Fruit fly (Drosophila melanogaster) whole organism, prepupa: ENCODE results near the gene CG34125.

Experiments
- CG10631 ChIP-seq: fragments of 200-800 bp; sonication (Bioruptor generic); optimal IDR thresholded peaks from 2 replicates; lab custom pipeline; 2016; ENCODE audit warnings: missing biosample characterization, missing genetic modification characterization
- CG11762 ChIP-seq: fragments of 200-800 bp; sonication (Bioruptor generic); optimal IDR thresholded peaks from 3 replicates; lab custom pipeline; 2016; ENCODE audit warnings: missing biosample characterization, missing genetic modification characterization; ENCODE audit not compliant: insufficient read depth
- CG11902 ChIP-seq: fragments of 200-800 bp; sonication (Bioruptor generic); optimal IDR thresholded peaks from 3 replicates; lab custom pipeline; 2016; ENCODE audit warnings: missing biosample characterization, missing genetic modification characterization
- CG15336 ChIP-seq: fragments of 200-800 bp; sonication (Bioruptor generic); IDR thresholded peaks from 2 replicates; pipeline ENCODE4 v1.3.6; 2022; ENCODE audit warnings: missing biosample characterization, missing genetic modification characterization
- CG16779 ChIP-seq: fragments of 200-800 bp; sonication (Bioruptor generic); optimal IDR thresholded peaks from 3 replicates; lab custom pipeline; 2017; ENCODE audit warnings: missing biosample characterization, mild to moderate bottlenecking, missing genetic modification characterization
- CG32006 ChIP-seq: fragments of 200-800 bp; sonication (Bioruptor generic); optimal IDR thresholded peaks from 3 replicates; lab custom pipeline; 2017; ENCODE audit warnings: missing biosample characterization, mild to moderate bottlenecking, missing genetic modification characterization
- CG34406 ChIP-seq: fragments of 200-800 bp; sonication (Bioruptor generic); optimal IDR thresholded peaks from 3 replicates; lab custom pipeline; 2016; ENCODE audit warnings: missing biosample characterization, missing genetic modification characterization
- CG3919 ChIP-seq: fragments of 200-800 bp; sonication (Bioruptor generic); optimal IDR thresholded peaks from 3 replicates; lab custom pipeline; 2016; ENCODE audit warnings: missing biosample characterization, missing genetic modification characterization
- CG4318 ChIP-seq: fragments of 200-800 bp; sonication (Bioruptor generic); optimal IDR thresholded peaks from 3 replicates; lab custom pipeline; 2017; ENCODE audit warnings: missing biosample characterization, mild to moderate bottlenecking, missing genetic modification characterization
- CG6792 ChIP-seq: fragments of 200-800 bp; sonication (Bioruptor generic); optimal IDR thresholded peaks from 3 replicates; lab custom pipeline; 2016; ENCODE audit warnings: missing biosample characterization, missing genetic modification characterization
- CG6854 ChIP-seq: fragments of 200-800 bp; sonication (Bioruptor generic); optimal IDR thresholded peaks from 2 replicates; lab custom pipeline; 2017; ENCODE audit warnings: missing biosample characterization, mild to moderate bottlenecking, missing genetic modification characterization
- CG7368 ChIP-seq: fragments of 200-800 bp; sonication (Bioruptor generic); optimal IDR thresholded peaks from 3 replicates; lab custom pipeline; 2016; ENCODE audit warnings: missing biosample characterization, missing genetic modification characterization
- CG8119 ChIP-seq: fragments of 200-800 bp; sonication (Bioruptor generic); IDR thresholded peaks from 3 replicates; pipeline ENCODE4 v1.3.6; 2022; ENCODE audit warnings: missing biosample characterization, missing genetic modification characterization
- CG8319 ChIP-seq: fragments of 200-800 bp; sonication (Bioruptor generic); optimal IDR thresholded peaks from 3 replicates; lab custom pipeline; 2016; ENCODE audit warnings: missing biosample characterization, missing genetic modification characterization
- CG8632 ChIP-seq: fragments of 200-800 bp; sonication (Bioruptor generic); optimal IDR thresholded peaks from 3 replicates; lab custom pipeline; 2016; ENCODE audit warnings: missing biosample characterization, missing genetic modification characterization
- CG9139 ChIP-seq: fragments of 200-800 bp; sonication (Bioruptor generic); optimal IDR thresholded peaks from 3 replicates; lab custom pipeline; 2017; ENCODE audit warnings: missing biosample characterization, mild to moderate bottlenecking, missing genetic modification characterization
- Eip75B ChIP-seq: fragments of 200-800 bp; sonication (Bioruptor generic); optimal IDR thresholded peaks from 3 replicates; lab custom pipeline; 2016; ENCODE audit warnings: missing biosample characterization, missing genetic modification characterization
- Eip93F ChIP-seq: fragments of 200-800 bp; sonication (Bioruptor generic); optimal IDR thresholded peaks from 2 replicates; lab custom pipeline; 2016; ENCODE audit warnings: missing biosample characterization, mild to moderate bottlenecking, missing genetic modification characterization
- Ets21C ChIP-seq: fragments of 200-800 bp; sonication (Bioruptor generic); optimal IDR thresholded peaks from 3 replicates; lab custom pipeline; 2016; ENCODE audit warnings: missing biosample characterization, missing genetic modification characterization
- Gug ChIP-seq: fragments of 200-800 bp; sonication (Bioruptor generic); IDR thresholded peaks from 2 replicates; pipeline ENCODE4 v1.3.6; 2022; ENCODE audit warnings: missing biosample characterization, missing genetic modification characterization
- Hr38 ChIP-seq: sonication (Bioruptor generic); optimal IDR thresholded peaks from 2 replicates; lab custom pipeline; 2016; ENCODE audit warnings: missing biosample characterization, missing genetic modification characterization
- Hr4 ChIP-seq: fragments of 200-800 bp; sonication (Bioruptor generic); optimal IDR thresholded peaks from 3 replicates; lab custom pipeline; 2016; ENCODE audit warnings: missing biosample characterization, missing genetic modification characterization
- Lpt ChIP-seq: fragments of 200-800 bp; sonication (Bioruptor generic); optimal IDR thresholded peaks from 3 replicates; lab custom pipeline; 2016; ENCODE audit warnings: missing biosample characterization, missing genetic modification characterization
- Smox ChIP-seq: fragments of 200-800 bp; sonication (Bioruptor generic); optimal IDR thresholded peaks from 3 replicates; lab custom pipeline; 2016; ENCODE audit warnings: missing biosample characterization, missing genetic modification characterization
- Sox14 ChIP-seq: fragments of 200-800 bp; sonication (Bioruptor generic); optimal IDR thresholded peaks from 3 replicates; lab custom pipeline; 2016; ENCODE audit warnings: missing biosample characterization, missing genetic modification characterization
- dac ChIP-seq: fragments of 200-800 bp; sonication (Bioruptor generic); optimal IDR thresholded peaks from 2 replicates; lab custom pipeline; 2017; ENCODE audit warnings: missing biosample characterization, mild to moderate bottlenecking, missing genetic modification characterization
- dsx ChIP-seq: fragments of 200-800 bp; optimal IDR thresholded peaks from 3 replicates; lab custom pipeline; 2019; ENCODE audit warnings: missing biosample characterization, mild to moderate bottlenecking, missing genetic modification characterization, moderate library complexity; ENCODE audit not compliant: poor library complexity, severe bottlenecking
- eg ChIP-seq: fragments of 200-800 bp; sonication (Bioruptor generic); IDR thresholded peaks from 3 replicates; pipeline ENCODE4 v1.3.6; 2022; ENCODE audit warnings: missing biosample characterization, missing genetic modification characterization
- esn ChIP-seq: fragments of 200-800 bp; sonication (Bioruptor generic); optimal IDR thresholded peaks from 2 replicates; lab custom pipeline; 2016; ENCODE audit warnings: missing biosample characterization, mild to moderate bottlenecking, missing genetic modification characterization, moderate library complexity
- fd85E ChIP-seq: fragments of 200-800 bp; sonication (Bioruptor generic); optimal IDR thresholded peaks from 3 replicates; lab custom pipeline; 2016; ENCODE audit warnings: missing biosample characterization, missing genetic modification characterization
- fkh ChIP-seq: fragments of 200-800 bp; sonication (Bioruptor generic); optimal IDR thresholded peaks from 3 replicates; lab custom pipeline; 2017; ENCODE audit warnings: missing biosample characterization, mild to moderate bottlenecking, missing genetic modification characterization, moderate library complexity
- salr ChIP-seq, 2 experiments: fragments of 200-800 bp; sonication (Bioruptor generic); optimal IDR thresholded peaks; 3 replicates each; lab custom pipeline; 2016 to 2018; ENCODE audit warnings: missing biosample characterization in 2 of 2, missing genetic modification characterization in 2 of 2, mild to moderate bottlenecking in 1 of 2
- spab ChIP-seq: fragments of 200-800 bp; sonication (Bioruptor generic); optimal IDR thresholded peaks from 2 replicates; lab custom pipeline; 2017; ENCODE audit warnings: missing biosample characterization, mild to moderate bottlenecking, missing genetic modification characterization, missing genetic modification reagents
- ss ChIP-seq, 2 experiments: fragments of 200-800 bp; sonication (Bioruptor generic); optimal IDR thresholded peaks; 2 replicates in 1 of 2; 3 replicates in 1 of 2; lab custom pipeline; 2017 to 2018; ENCODE audit warnings: mild to moderate bottlenecking in 2 of 2, missing biosample characterization in 2 of 2, missing genetic modification characterization in 2 of 2, moderate library complexity in 1 of 2
- svp ChIP-seq: fragments of 200-800 bp; sonication (Bioruptor generic); peaks from one replicate; lab custom pipeline; 2016; ENCODE audit warnings: missing biosample characterization, missing genetic modification characterization
- topi ChIP-seq: fragments of 200-800 bp; sonication (Bioruptor generic); optimal IDR thresholded peaks from 3 replicates; lab custom pipeline; 2016; ENCODE audit warnings: missing biosample characterization, missing genetic modification characterization
- vri ChIP-seq: fragments of 200-800 bp; sonication (Bioruptor generic); optimal IDR thresholded peaks from 3 replicates; lab custom pipeline; 2016; ENCODE audit warnings: missing biosample characterization, mild to moderate bottlenecking, missing genetic modification characterization

CG34125 gene

dm6 chr2L:4953086-4953570, 12.3 kb upstream of the CG34125 start, which contains the start of gene Jon25Bii:
TSS of gene Jon25Bii (minus strand) at chr2L:4953136.
- TF ChIP-seq CG11762 (GFP tag; lab: Kevin White, UChicago) (no peak), fkh (GFP tag; lab: Kevin White, UChicago) (no peak), CG32006 (GFP tag; lab: Kevin White, UChicago) (no peak), CG7368 (no peak), Eip93F (GFP tag; lab: Kevin White, UChicago) (no peak), CG3919 (GFP tag; lab: Kevin White, UChicago) (no peak), CG6792 (no peak), CG4318 (GFP tag; lab: Kevin White, UChicago) (no peak), CG8632 (GFP tag; lab: Kevin White, UChicago) (no peak), dac (GFP tag; lab: Kevin White, UChicago) (no peak), eg (GFP tag; lab: Robert Waterston, UW) (no peak), salr (GFP tag; optimal IDR thresholded peaks at IDR 0.05; lab: Kevin White, UChicago) (no peak), dsx (GFP tag; lab: Kevin White, UChicago) (no peak), CG6854 (GFP tag; lab: Kevin White, UChicago) (no peak), svp (GFP tag; lab: Kevin White, UChicago) (no peak)

DNA sequence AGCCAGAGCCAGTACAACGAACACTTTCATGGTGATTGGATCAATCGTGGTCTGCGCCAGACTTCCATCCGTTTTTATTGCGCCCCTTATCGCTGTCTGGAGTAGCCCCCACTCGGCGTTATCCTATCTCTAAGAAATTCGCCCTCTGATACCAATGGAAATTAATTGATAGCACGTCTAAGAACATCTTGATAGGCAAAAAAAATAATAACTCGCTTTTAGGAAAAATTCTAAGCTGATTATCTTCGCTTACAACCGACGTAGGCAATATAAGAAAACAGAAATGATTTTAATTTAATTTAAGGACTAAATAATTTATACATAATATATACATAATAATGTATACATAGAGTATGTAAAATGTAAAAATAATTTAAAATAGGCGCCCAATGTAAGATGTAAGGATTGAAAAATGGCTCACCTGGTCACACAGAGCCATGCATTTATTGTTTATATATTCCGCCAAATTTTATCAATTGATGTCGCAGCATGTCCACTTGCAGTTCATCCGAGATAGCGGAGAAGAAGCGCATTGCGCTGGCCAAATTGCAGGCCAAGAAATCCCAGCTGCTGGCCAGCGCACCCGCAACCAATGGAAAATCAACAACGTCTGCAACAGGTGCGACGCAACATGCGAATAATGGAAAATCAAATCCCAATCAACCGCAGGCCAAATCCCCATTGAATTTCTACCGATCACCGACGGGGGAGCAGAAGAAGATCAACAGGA, 10.2 kb upstream of the CG34125 start, which contains the start of the genes Jon25Bi and Marcal1:
Gene Jon25Bi, minus strand, starts transcription at position 51 of the 730 bp plus-strand sequence.
Gene Marcal1, plus strand, starts transcription at position 416 of the 730 bp plus-strand sequence.
- TF ChIP-seq CG15336 (GFP tag; lab: Robert Waterston, UW) (no peak), vri (no peak), Gug (GFP tag; lab: Robert Waterston, UW) (no peak), CG8319 (no peak), CG10631 (GFP tag; lab: Kevin White, UChicago) (no peak), topi (no peak)

dm6 chr2L:4958111-4958510, 7.4 kb upstream of the CG34125 start, which contains the start of gene CG34124:
TSS of gene CG34124 (plus strand) at chr2L:4958411.
- TF ChIP-seq CG16779 (tag; lab: Kevin White, UChicago) (no peak), fd85E (GFP tag; lab: Kevin White, UChicago) (no peak)

dm6 chr2L:4965923-4966322, 450 bp downstream of the CG34125 start:
- TF ChIP-seq Sox14 (no peak), CG34406 (GFP tag; lab: Kevin White, UChicago) (no peak), CG11762 (GFP tag; lab: Kevin White, UChicago) (no peak), Ets21C (GFP tag; lab: Kevin White, UChicago) (no peak), CG15336 (GFP tag; lab: Robert Waterston, UW) (no peak), CG8119 (GFP tag; lab: Robert Waterston, UW) (no peak), spab (GFP tag; lab: Kevin White, UChicago) (no peak), CG11902 (GFP tag; lab: Kevin White, UChicago) (no peak), CG9139 (GFP tag; lab: Kevin White, UChicago) (no peak), Smox (GFP tag; lab: Kevin White, UChicago) (no peak), Lpt (GFP tag; lab: Kevin White, UChicago) (no peak), Hr38 (no peak), ss (GFP tag; optimal IDR thresholded peaks at IDR 0.05; lab: Kevin White, UChicago) (no peak), Hr4 (GFP tag; lab: Kevin White, UChicago) (no peak), esn (no peak), CG16779 (tag; lab: Kevin White, UChicago) (no peak), Eip75B (no peak), CG8632 (GFP tag; lab: Kevin White, UChicago) (no peak), CG4318 (GFP tag; lab: Kevin White, UChicago) (no peak), topi (no peak)
